Fruit fly (Drosophila melanogaster) whole organism, embryonic: ENCODE data around the gene CG4953.
A peak's percentile ranks its signal among the peaks of the same experiment; 100 is the strongest.

Experiments used
- Bgb ChIP-seq: fragments of 200-800 bp; sonication (Bioruptor generic); IDR thresholded peaks from 2 replicates; pipeline ENCODE4 v1.3.6; 2022; ENCODE audit warnings: missing biosample characterization, missing genetic modification characterization; ENCODE audit not compliant: partially characterized antibody
- Blimp-1 ChIP-seq: fragments of 200-800 bp; sonication (Bioruptor generic); optimal IDR thresholded peaks from 3 replicates; lab custom pipeline; 2018; ENCODE audit warnings: missing biosample characterization, missing genetic modification characterization, mild to moderate bottlenecking, moderate library complexity, missing genetic modification reagents
- CG1024 ChIP-seq: fragments of 200-800 bp; sonication (Bioruptor generic); IDR thresholded peaks from 2 replicates; pipeline ENCODE4 v1.3.6; 2022; ENCODE audit warnings: missing biosample characterization, missing genetic modification characterization
- CG11560 ChIP-seq: fragments of 200-800 bp; sonication (Bioruptor generic); IDR thresholded peaks from 3 replicates; pipeline ENCODE4 v1.3.6; 2022; ENCODE audit warnings: missing biosample characterization, missing genetic modification characterization
- CG11723 ChIP-seq: fragments of 200-800 bp; sonication (Bioruptor generic); optimal IDR thresholded peaks from 2 replicates; lab custom pipeline; 2017; ENCODE audit warnings: missing biosample characterization, mild to moderate bottlenecking, missing genetic modification characterization
- CG15479 ChIP-seq: fragments of 200-800 bp; sonication (Bioruptor generic); optimal IDR thresholded peaks from 3 replicates; lab custom pipeline; 2019; ENCODE audit warnings: missing biosample characterization, mild to moderate bottlenecking, missing genetic modification characterization, moderate library complexity
- CG16813 ChIP-seq: fragments of 200-800 bp; sonication (Bioruptor generic); IDR thresholded peaks from 3 replicates; pipeline ENCODE4 v1.3.6; 2022; ENCODE audit warnings: missing biosample characterization, missing genetic modification characterization; ENCODE audit not compliant: partially characterized antibody
- CG17802 ChIP-seq: fragments of 200-800 bp; sonication (Bioruptor generic); optimal IDR thresholded peaks from 2 replicates; lab custom pipeline; 2018; ENCODE audit warnings: missing biosample characterization, mild to moderate bottlenecking, missing genetic modification characterization, moderate library complexity
- CG17829 ChIP-seq: fragments of 200-800 bp; optimal IDR thresholded peaks from 2 replicates; lab custom pipeline; 2019; ENCODE audit warnings: missing biosample characterization, mild to moderate bottlenecking, missing genetic modification characterization, moderate library complexity
- CG17912 ChIP-seq: fragments of 200-800 bp; sonication (Bioruptor generic); optimal IDR thresholded peaks from 2 replicates; lab custom pipeline; 2018; ENCODE audit warnings: missing biosample characterization, mild to moderate bottlenecking, missing genetic modification characterization
- CG18011 ChIP-seq: fragments of 200-800 bp; sonication (Bioruptor generic); optimal IDR thresholded peaks from 2 replicates; lab custom pipeline; 2017; ENCODE audit warnings: missing biosample characterization, missing genetic modification characterization, mild to moderate bottlenecking, moderate library complexity, missing genotype
- CG30020 ChIP-seq: fragments of 200-800 bp; optimal IDR thresholded peaks from 2 replicates; lab custom pipeline; 2019; ENCODE audit warnings: missing biosample characterization, mild to moderate bottlenecking, missing genetic modification characterization, moderate library complexity
- CG30403 ChIP-seq: fragments of 200-800 bp; sonication (Bioruptor generic); optimal IDR thresholded peaks from 3 replicates; lab custom pipeline; 2016; ENCODE audit warnings: missing biosample characterization, missing genetic modification characterization
- CG34224 ChIP-seq: fragments of 200-800 bp; sonication (Bioruptor generic); IDR thresholded peaks from 3 replicates; pipeline ENCODE4 v1.3.6; 2022; ENCODE audit warnings: missing biosample characterization, missing genetic modification characterization; ENCODE audit not compliant: partially characterized antibody
- CG4730 ChIP-seq: fragments of 200-800 bp; sonication (Bioruptor generic); IDR thresholded peaks from 2 replicates; pipeline ENCODE4 v1.3.6; 2022; ENCODE audit warnings: missing biosample characterization, missing genetic modification characterization
- CG6813 ChIP-seq: fragments of 200-800 bp; sonication (Bioruptor generic); optimal IDR thresholded peaks from 2 replicates; lab custom pipeline; 2017; ENCODE audit warnings: missing biosample characterization, missing genetic modification characterization, mild to moderate bottlenecking, moderate library complexity, missing genetic modification reagents
- CG7357 ChIP-seq: fragments of 200-800 bp; sonication (Bioruptor generic); IDR thresholded peaks from 3 replicates; pipeline ENCODE4 v1.3.6; 2022; ENCODE audit warnings: missing biosample characterization, missing genetic modification characterization
- CG7372 ChIP-seq: fragments of 200-800 bp; sonication (Bioruptor generic); IDR thresholded peaks from 2 replicates; pipeline ENCODE4 v1.3.6; 2022; ENCODE audit warnings: missing biosample characterization, missing genetic modification characterization
- Dip2 ChIP-seq: fragments of 200-800 bp; sonication (Bioruptor generic); IDR thresholded peaks from 2 replicates; pipeline ENCODE4 v1.3.6; 2022; ENCODE audit warnings: missing biosample characterization, missing genetic modification characterization
- Dll ChIP-seq: fragments of 200-800 bp; sonication (Bioruptor generic); IDR thresholded peaks from 4 replicates; pipeline ENCODE4 v1.3.6; 2022; ENCODE audit warnings: missing biosample characterization, missing genetic modification characterization; ENCODE audit not compliant: partially characterized antibody
- Dref ChIP-seq: fragments of 200-800 bp; sonication (Bioruptor generic); IDR thresholded peaks from 2 replicates; pipeline ENCODE4 v1.3.6; 2022; ENCODE audit warnings: missing biosample characterization, missing genetic modification characterization
- Ets65A ChIP-seq: fragments of 200-800 bp; sonication (Bioruptor generic); peaks from one replicate; lab custom pipeline; 2016; ENCODE audit warnings: missing biosample characterization, missing genetic modification characterization
- HmgZ ChIP-seq: fragments of 200-800 bp; sonication (Bioruptor generic); optimal IDR thresholded peaks from 2 replicates; lab custom pipeline; 2018; ENCODE audit warnings: missing biosample characterization, mild to moderate bottlenecking, missing genetic modification characterization
- MESR4 ChIP-seq: fragments of 200-800 bp; sonication (Bioruptor generic); optimal IDR thresholded peaks from 2 replicates; lab custom pipeline; 2018; ENCODE audit warnings: missing biosample characterization, mild to moderate bottlenecking, missing genetic modification characterization, moderate library complexity
- Pdp1 ChIP-seq, 2 experiments: fragments of 200-800 bp; sonication (Bioruptor generic); optimal IDR thresholded peaks; 3 replicates each; lab custom pipeline; 2016; ENCODE audit warnings: missing biosample characterization in 2 of 2, missing genetic modification characterization in 2 of 2, mild to moderate bottlenecking in 1 of 2, moderate library complexity in 1 of 2
- Sin3A ChIP-seq: fragments of >200 bp; optimal IDR thresholded peaks from 2 replicates; lab custom pipeline; 2018
- Sry-δ ChIP-seq: fragments of 200-800 bp; sonication (Bioruptor generic); optimal IDR thresholded peaks from 2 replicates; lab custom pipeline; 2016; ENCODE audit warnings: missing biosample characterization, missing genetic modification characterization
- ase ChIP-seq: fragments of 200-800 bp; sonication (Bioruptor generic); IDR thresholded peaks from 3 replicates; pipeline ENCODE4 v1.3.6; 2022; ENCODE audit warnings: missing biosample characterization, missing genetic modification characterization
- bcd ChIP-seq: fragments of 200-800 bp; sonication (Bioruptor generic); optimal IDR thresholded peaks from 2 replicates; lab custom pipeline; 2017; ENCODE audit warnings: missing biosample characterization, mild to moderate bottlenecking, missing genetic modification characterization
- cg ChIP-seq: fragments of 200-800 bp; sonication (Bioruptor generic); optimal IDR thresholded peaks from 3 replicates; lab custom pipeline; 2019; ENCODE audit warnings: missing biosample characterization, mild to moderate bottlenecking, missing genetic modification characterization, moderate library complexity
- dm ChIP-seq: fragments of 200-800 bp; sonication (Bioruptor generic); optimal IDR thresholded peaks from 3 replicates; lab custom pipeline; 2016; ENCODE audit warnings: missing biosample characterization, missing genetic modification characterization
- eyg ChIP-seq: fragments of 200-800 bp; sonication (Bioruptor generic); optimal IDR thresholded peaks from 3 replicates; lab custom pipeline; 2016; ENCODE audit warnings: missing biosample characterization, missing genetic modification characterization
- fd3F ChIP-seq: fragments of 200-800 bp; sonication (Bioruptor generic); optimal IDR thresholded peaks from 2 replicates; lab custom pipeline; 2018; ENCODE audit warnings: missing biosample characterization, mild to moderate bottlenecking, missing genetic modification characterization, moderate library complexity
- hbn ChIP-seq: fragments of 200-800 bp; sonication (Bioruptor generic); IDR thresholded peaks from 2 replicates; pipeline ENCODE4 v1.3.6; 2022; ENCODE audit warnings: missing biosample characterization, missing genetic modification characterization; ENCODE audit not compliant: partially characterized antibody
- knrl ChIP-seq: fragments of 200-800 bp; sonication (Bioruptor generic); IDR thresholded peaks from 3 replicates; pipeline ENCODE4 v1.3.6; 2022; ENCODE audit warnings: missing biosample characterization, missing genetic modification characterization; ENCODE audit not compliant: partially characterized antibody
- maf-S ChIP-seq: fragments of 200-800 bp; sonication (Bioruptor generic); optimal IDR thresholded peaks from 2 replicates; lab custom pipeline; 2016; ENCODE audit warnings: missing biosample characterization, missing genetic modification characterization
- nau ChIP-seq: fragments of 200-800 bp; sonication (Bioruptor generic); optimal IDR thresholded peaks from 3 replicates; lab custom pipeline; 2017; ENCODE audit warnings: missing biosample characterization, mild to moderate bottlenecking, missing genetic modification characterization, missing genetic modification reagents
- otp ChIP-seq: fragments of 200-800 bp; sonication (Bioruptor generic); IDR thresholded peaks from 3 replicates; pipeline ENCODE4, ENCODE4 v1.3.6; 2022; ENCODE audit warnings: missing biosample characterization, missing genetic modification characterization
- phol ChIP-seq: fragments of 200-800 bp; sonication (Bioruptor generic); optimal IDR thresholded peaks from 3 replicates; lab custom pipeline; 2018; ENCODE audit warnings: missing biosample characterization, mild to moderate bottlenecking, missing genetic modification characterization, moderate library complexity
- pzg ChIP-seq: fragments of 200-800 bp; sonication (Bioruptor generic); optimal IDR thresholded peaks from 3 replicates; lab custom pipeline; 2018; ENCODE audit warnings: missing biosample characterization, mild to moderate bottlenecking, missing genetic modification characterization, moderate library complexity
- sd ChIP-seq: fragments of 200-800 bp; sonication (Bioruptor generic); optimal IDR thresholded peaks from 3 replicates; lab custom pipeline; 2018; ENCODE audit warnings: missing biosample characterization, mild to moderate bottlenecking, missing genetic modification characterization, moderate library complexity
- slbo ChIP-seq: fragments of 200-800 bp; sonication (Bioruptor generic); IDR thresholded peaks from 2 replicates; pipeline ENCODE4 v1.3.6; 2022; ENCODE audit warnings: missing biosample characterization, missing genetic modification characterization
- sob ChIP-seq: fragments of 200-800 bp; sonication (Bioruptor generic); IDR thresholded peaks from 2 replicates; pipeline ENCODE4 v1.3.6; 2022; ENCODE audit warnings: missing biosample characterization, missing genetic modification characterization
- sr ChIP-seq: fragments of 200-800 bp; sonication (Bioruptor generic); IDR thresholded peaks from 3 replicates; pipeline ENCODE4 v1.3.6; 2022; ENCODE audit warnings: missing biosample characterization, missing genetic modification characterization
- ssp ChIP-seq: fragments of 200-800 bp; sonication (Bioruptor generic); IDR thresholded peaks from 2 replicates; pipeline ENCODE4 v1.3.6; 2022; ENCODE audit warnings: missing biosample characterization, missing genetic modification characterization
- tll ChIP-seq, 2 experiments: fragments of 200-800 bp in 1 of 2; fragments of >200 bp in 1 of 2; sonication (Bioruptor generic) in 1 of 2; optimal IDR thresholded peaks; 2 replicates each; lab custom pipeline; 2017 to 2019; ENCODE audit warnings: missing biosample characterization in 2 of 2, missing genetic modification characterization in 2 of 2, mild to moderate bottlenecking in 1 of 2, moderate library complexity in 1 of 2

CG4953 gene

dm6 chr2L:10231510-10231909, 35.0 kb upstream of the CG4953 start, which contains the start of gene ova (continued):
- TF ChIP-seq cg (GFP tag; lab: Kevin White, UChicago) (no peak), eyg (no peak), CG1024 (GFP tag; lab: Robert Waterston, UW) (peak; percentile 85), phol (tag; lab: Kevin White, UChicago) (no peak), CG17802 (tag; lab: Kevin White, UChicago) (peak; percentile 91), fd3F (no peak), CG7372 (GFP tag; lab: Robert Waterston, UW) (no peak), CG11560 (tag; lab: Robert Waterston, UW) (peak; percentile 85; the same call in 2 of the 3 replicates), CG17912 (GFP tag; lab: Kevin White, UChicago) (no peak), CG4730 (GFP tag; lab: Robert Waterston, UW) (no peak)
- TF ChIP-seq, all 482 proteins: peak for 15

- TF ChIP-seq tll (GFP tag; optimal IDR thresholded peaks at IDR 0.05; lab: Kevin White, UChicago) (peak in 1 of 2 experiments; percentile 84), MESR4 (GFP tag; lab: Kevin White, UChicago) (peak; percentile 68), dm (GFP tag; lab: Kevin White, UChicago) (peak; percentile 45), Dll (GFP tag; lab: Robert Waterston, UW) (0 out of 4 replicates have a peak, but pooled peaks have one; percentile 21), CG17829 (tag; lab: Kevin White, UChicago) (no peak), knrl (GFP tag; lab: Robert Waterston, UW) (0 out of 3 replicates have a peak, but pooled peaks have one; percentile 25), sr (GFP tag; lab: Robert Waterston, UW) (no peak), phol (tag; lab: Kevin White, UChicago) (peak; percentile 44), CG18011 (GFP tag; lab: Kevin White, UChicago) (no peak), pzg (peak; percentile 48), CG6813 (no peak), sob (GFP tag; lab: Robert Waterston, UW) (no peak), hbn (GFP tag; lab: Robert Waterston, UW) (peak; percentile 14; the same call in 1 of the 2 replicates), CG30020 (tag; lab: Kevin White, UChicago) (peak; percentile 97), sd (peak; percentile 27), bcd (GFP tag; lab: Kevin White, UChicago) (no peak), Dip2 (GFP tag; lab: Robert Waterston, UW) (no peak), slbo (GFP tag; lab: Robert Waterston, UW) (peak; percentile 21; the same call in 1 of the 2 replicates), Sin3A (peak; percentile 18), otp (no peak), CG7357 (GFP tag; lab: Robert Waterston, UW) (peak; percentile 84), nau (GFP tag; lab: Kevin White, UChicago) (no peak), CG30403 (GFP tag; lab: Kevin White, UChicago) (no peak), Bgb (GFP tag; lab: Robert Waterston, UW) (0 out of 2 replicates have a peak, but pooled peaks have one; percentile 39), ase (GFP tag; lab: Robert Waterston, UW) (no peak), ssp (GFP tag; lab: Robert Waterston, UW) (peak; percentile 93), CG15479 (GFP tag; lab: Kevin White, UChicago) (peak; percentile 45), Dref (GFP tag; lab: Robert Waterston, UW) (peak; percentile 71; the same call in 1 of the 2 replicates), Sry-δ (GFP tag; lab: Kevin White, UChicago) (peak; percentile 30), CG11723 (GFP tag; lab: Kevin White, UChicago) (peak; percentile 55), CG1024 (GFP tag; lab: Robert Waterston, UW) (peak; percentile 93), Pdp1 (GFP tag; optimal IDR thresholded peaks at IDR 0.05; lab: Kevin White, UChicago) (peak in 1 of 2 experiments; percentile 95), HmgZ (tag; lab: Kevin White, UChicago) (no peak), Blimp-1 (GFP tag; lab: Kevin White, UChicago) (no peak), CG34224 (GFP tag; lab: Robert Waterston, UW) (peak; percentile 55; the same call in 1 of the 3 replicates), Ets65A (peak; percentile 16), maf-S (no peak), CG16813 (GFP tag; lab: Robert Waterston, UW) (peak; percentile 51; the same call in 2 of the 3 replicates)
Observed at dm6 chr2L:10232152-10232816, 34.2 kb upstream of the CG4953 start, which contains the start of gene eEF1delta. Gene eEF1delta (plus strand): TSS chr2L:10232507.
